Worm (Caenorhabditis elegans): Measurements from ENCODE around the gene C09H5.7.

C09H5.7 gene

ce11 chrV:8046706-8047105 is 38.3 kb downstream of the C09H5.7 start, which contains the start of gene ZC513.3:
TSS of gene ZC513.3 (plus strand) at chrV:8047006.
- TF ChIP-seq lin-39 (tag; optimal IDR thresholded peaks at IDR 0.05) = no peak
- TF ChIP-seq zip-2 (tag; optimal IDR thresholded peaks at IDR 0.05) = no peak
- no peak for TF ChIP-seq arid-1 (GFP tag; conservative IDR thresholded peaks at IDR 0.05)
- no peak for TF ChIP-seq snpc-4 (tag; optimal IDR thresholded peaks at IDR 0.05)
- TF ChIP-seq egl-43 (GFP tag; IDR thresholded peaks at IDR 0.05) = no peak

ce11 chrV:8044957-8045356 is 40.1 kb downstream of the C09H5.7 start:
- TF ChIP-seq hlh-11 (tag; optimal IDR thresholded peaks at IDR 0.05) = peak; percentile 5
- no peak for TF ChIP-seq T20F7.1 (GFP tag; optimal IDR thresholded peaks at IDR 0.05)
- peak; percentile 3 for TF ChIP-seq mes-2 (tag; optimal IDR thresholded peaks at IDR 0.05; ENCODE audit: poor library complexity, severe bottlenecking)
- TF ChIP-seq cey-2 (tag; optimal IDR thresholded peaks at IDR 0.05; ENCODE audit: borderline replicate concordance, insufficient read depth) = no peak
- peak; percentile 16 for TF ChIP-seq nhr-28 (tag; optimal IDR thresholded peaks at IDR 0.05)

- TF ChIP-seq Y48G9A.11 (GFP tag; IDR thresholded peaks at IDR 0.05) (no peak), ceh-20 (GFP tag; IDR thresholded peaks at IDR 0.05) (no peak), nhr-42 (GFP tag; IDR thresholded peaks at IDR 0.05) (no peak), tra-1 (GFP tag; IDR thresholded peaks at IDR 0.05) (no peak), lsy-2 (tag; optimal IDR thresholded peaks at IDR 0.05) (no peak), nhr-25 (tag; optimal IDR thresholded peaks at IDR 0.05; ENCODE audit: borderline replicate concordance, insufficient read depth) (no peak), aha-1 (tag) (peak; percentile 60), F49E8.2 (tag; optimal IDR thresholded peaks at IDR 0.05; ENCODE audit: borderline replicate concordance) (no peak), nhr-48 (tag; optimal IDR thresholded peaks at IDR 0.05) (no peak), F44E2.7 (GFP tag; IDR thresholded peaks at IDR 0.05) (no peak), zip-2 (tag; optimal IDR thresholded peaks at IDR 0.05) (no peak), hmg-1.1 (GFP tag; IDR thresholded peaks at IDR 0.05) (no peak), mes-2 (tag; optimal IDR thresholded peaks at IDR 0.05; ENCODE audit: poor library complexity, severe bottlenecking) (no peak), unc-130 (GFP tag; optimal IDR thresholded peaks at IDR 0.05) (no peak), gei-8 (GFP tag; optimal IDR thresholded peaks at IDR 0.05) (no peak), unc-62 (GFP tag; optimal IDR thresholded peaks at IDR 0.05 in 1 of 2) (peak in 1 of 2 experiments; percentile 60), unc-62 (tag; optimal IDR thresholded peaks at IDR 0.05) (no peak)
Measured at ce11 chrV:8043664-8044063, 41.4 kb downstream of the C09H5.7 start.

ce11 chrV:8041336-8041868 is 43.6 kb downstream of the C09H5.7 start:
- TF ChIP-seq unc-62 (GFP tag; optimal IDR thresholded peaks at IDR 0.05 in 1 of 2) = peak in 1 of 2 experiments; percentile 94
- TF ChIP-seq unc-62 (tag; optimal IDR thresholded peaks at IDR 0.05) = no peak
- no peak for TF ChIP-seq cey-2 (tag; optimal IDR thresholded peaks at IDR 0.05; ENCODE audit: borderline replicate concordance, insufficient read depth)

- TF ChIP-seq mes-2 (tag; optimal IDR thresholded peaks at IDR 0.05; ENCODE audit: poor library complexity, severe bottlenecking) (peak; percentile 4), mxl-3 (GFP tag; optimal IDR thresholded peaks at IDR 0.05) (peak; percentile 17), skn-1 (tag; optimal IDR thresholded peaks at IDR 0.05) (no peak), aha-1 (tag) (peak; percentile 48), nhr-48 (tag; optimal IDR thresholded peaks at IDR 0.05) (peak; percentile 51), hlh-30 (tag; optimal IDR thresholded peaks at IDR 0.05; ENCODE audit: insufficient read depth) (peak; percentile 42), dpl-1 (GFP tag; optimal IDR thresholded peaks at IDR 0.05) (peak; percentile 8), lsy-2 (tag; optimal IDR thresholded peaks at IDR 0.05) (peak in 1 of 2 experiments; percentile 60), mdl-1 (tag; optimal IDR thresholded peaks at IDR 0.05) (peak in 1 of 2 experiments; percentile 43), gei-8 (GFP tag; optimal IDR thresholded peaks at IDR 0.05) (no peak), nhr-28 (tag; optimal IDR thresholded peaks at IDR 0.05) (peak; percentile 43), madf-5 (GFP tag; IDR thresholded peaks at IDR 0.05) (no peak), rbr-2 (tag; optimal IDR thresholded peaks at IDR 0.05) (peak; percentile 40), dmd-6 (GFP tag; IDR thresholded peaks at IDR 0.05) (0 out of 2 replicates have a peak, but pooled peaks have one; percentile 13), mep-1 (tag; optimal IDR thresholded peaks at IDR 0.05) (peak; percentile 5), set-16 (GFP tag; IDR thresholded peaks at IDR 0.05) (peak; percentile 48; the same call in 1 of the 2 replicates), hlh-11 (tag; optimal IDR thresholded peaks at IDR 0.05) (peak; percentile 43), ama-1 (optimal IDR thresholded peaks at IDR 0.05) (peak; percentile 88), attf-4 (tag; optimal IDR thresholded peaks at IDR 0.05) (no peak), mdt-29 (GFP tag; IDR thresholded peaks at IDR 0.05) (peak; percentile 73; the same call in 1 of the 2 replicates), dve-1 (tag; optimal IDR thresholded peaks at IDR 0.05; ENCODE audit: insufficient read depth) (peak; percentile 51)
Measured at ce11 chrV:8040247-8041084, 44.6 kb downstream of the C09H5.7 start.
